Worm (Caenorhabditis elegans) whole organism, L2 larva: ENCODE measurements around the gene F59A6.10.

Experiments
- C34F6.9 ChIP-seq: fragments of 150-350 bp; optimal IDR thresholded peaks from 2 replicates; lab custom pipeline; 2014; ENCODE audit warnings: missing biosample characterization, missing genetic modification characterization
- F13H6.1 ChIP-seq: sonication (generic microtip); optimal IDR thresholded peaks from 2 replicates; lab custom pipeline; 2016; ENCODE audit warnings: missing genetic modification characterization, missing compliant biosample characterization
- Y55F3AM.14 ChIP-seq: fragments of 200-800 bp; sonication (Bioruptor generic); optimal IDR thresholded peaks from 2 replicates; lab custom pipeline; 2018; ENCODE audit warnings: mild to moderate bottlenecking, missing genetic modification characterization, missing compliant biosample characterization
- ZK546.5 ChIP-seq: sonication (generic microtip); optimal IDR thresholded peaks from 2 replicates; lab custom pipeline; 2017; ENCODE audit warnings: missing biosample characterization, missing genetic modification characterization
- alr-1 ChIP-seq: fragments of 150-350 bp; optimal IDR thresholded peaks from 2 replicates; lab custom pipeline; 2014; ENCODE audit warnings: missing biosample characterization, missing genetic modification characterization
- ama-1 ChIP-seq: fragments of 150-350 bp; optimal IDR thresholded peaks from 2 replicates; lab custom pipeline; 2018; ENCODE audit warnings: inconsistent platforms
- blmp-1 ChIP-seq: sonication (generic microtip); optimal IDR thresholded peaks from 2 replicates; lab custom pipeline; 2017; ENCODE audit warnings: missing genetic modification characterization, mild to moderate bottlenecking, missing compliant biosample characterization, antibody characterized with exemption, moderate library complexity; ENCODE audit not compliant: insufficient read depth
- ceh-16 ChIP-seq: fragments of 150-350 bp; optimal IDR thresholded peaks from 2 replicates; lab custom pipeline; 2014; ENCODE audit warnings: missing biosample characterization, missing genetic modification characterization
- crh-2 ChIP-seq: sonication (generic microtip); optimal IDR thresholded peaks from 2 replicates; lab custom pipeline; 2017; ENCODE audit warnings: missing biosample characterization, missing genetic modification characterization
- dmd-4 ChIP-seq: sonication (generic microtip); optimal IDR thresholded peaks from 2 replicates; lab custom pipeline; 2017; ENCODE audit warnings: missing biosample characterization, missing genetic modification characterization
- elt-1 ChIP-seq: fragments of 150-350 bp; optimal IDR thresholded peaks from 2 replicates; lab custom pipeline; 2014; ENCODE audit warnings: missing biosample characterization, missing genetic modification characterization
- elt-3 ChIP-seq: sonication (generic microtip); optimal IDR thresholded peaks from 2 replicates; lab custom pipeline; 2017; ENCODE audit warnings: missing biosample characterization, missing genetic modification characterization
- fos-1 ChIP-seq: fragments of 150-350 bp; optimal IDR thresholded peaks from 2 replicates; lab custom pipeline; 2014; ENCODE audit warnings: missing biosample characterization, missing genetic modification characterization
- gmeb-1 ChIP-seq: fragments of 150-350 bp; optimal IDR thresholded peaks from 2 replicates; lab custom pipeline; 2014; ENCODE audit warnings: missing biosample characterization, missing genetic modification characterization
- lin-13 ChIP-seq: fragments of 150-350 bp; optimal IDR thresholded peaks from 2 replicates; lab custom pipeline; 2014; ENCODE audit warnings: missing biosample characterization, missing genetic modification reagents, missing genetic modification characterization
- lin-39 ChIP-seq: fragments of 150-350 bp; optimal IDR thresholded peaks from 2 replicates; lab custom pipeline; 2014; ENCODE audit warnings: missing biosample characterization, missing genetic modification reagents, missing genetic modification characterization
- lsy-2 ChIP-seq, 2 experiments: fragments of 150-350 bp in 1 of 2; sonication (generic microtip) in 1 of 2; optimal IDR thresholded peaks; 2 replicates each; lab custom pipeline; 2014 to 2017; ENCODE audit warnings: missing biosample characterization in 2 of 2, missing genetic modification characterization in 2 of 2
- mbf-1 ChIP-seq: sonication (generic microtip); optimal IDR thresholded peaks from 2 replicates; lab custom pipeline; 2017; ENCODE audit warnings: missing biosample characterization, missing genetic modification characterization
- mdl-1 ChIP-seq, 2 experiments: fragments of 150-350 bp in 1 of 2; sonication (generic microtip) in 1 of 2; optimal IDR thresholded peaks; 2 replicates each; lab custom pipeline; 2017; ENCODE audit warnings: missing biosample characterization in 2 of 2, missing genetic modification characterization in 2 of 2
- nhr-11 ChIP-seq: fragments of 150-350 bp; optimal IDR thresholded peaks from 2 replicates; lab custom pipeline; 2014; ENCODE audit warnings: missing biosample characterization, missing genetic modification characterization
- nhr-12 ChIP-seq: fragments of 150-350 bp; optimal IDR thresholded peaks from 2 replicates; lab custom pipeline; 2014; ENCODE audit warnings: missing biosample characterization, missing genetic modification characterization
- nhr-129 ChIP-seq: fragments of 150-350 bp; optimal IDR thresholded peaks from 2 replicates; lab custom pipeline; 2014; ENCODE audit warnings: missing biosample characterization, missing genetic modification characterization
- nhr-21 ChIP-seq: fragments of 150-350 bp; optimal IDR thresholded peaks from 2 replicates; lab custom pipeline; 2014; ENCODE audit warnings: missing biosample characterization, missing genetic modification characterization
- nhr-25 ChIP-seq: fragments of 150-350 bp; sonication (generic microtip); optimal IDR thresholded peaks from 3 replicates; lab custom pipeline; 2014; ENCODE audit warnings: missing biosample characterization, missing genetic modification characterization
- nhr-6 ChIP-seq: fragments of 150-350 bp; optimal IDR thresholded peaks from 2 replicates; lab custom pipeline; 2014; ENCODE audit warnings: missing biosample characterization, missing genetic modification characterization
- nhr-77 ChIP-seq: fragments of 150-350 bp; optimal IDR thresholded peaks from 2 replicates; lab custom pipeline; 2014; ENCODE audit warnings: missing biosample characterization, missing genetic modification characterization
- peb-1 ChIP-seq: fragments of 150-350 bp; optimal IDR thresholded peaks from 2 replicates; lab custom pipeline; 2014; ENCODE audit warnings: missing biosample characterization, missing genetic modification characterization
- sem-4 ChIP-seq: fragments of 150-350 bp; optimal IDR thresholded peaks from 2 replicates; lab custom pipeline; 2014; ENCODE audit warnings: missing biosample characterization, missing genetic modification reagents, missing genetic modification characterization
- sma-3 ChIP-seq: sonication (generic microtip); optimal IDR thresholded peaks from 2 replicates; lab custom pipeline; 2016; ENCODE audit warnings: missing genetic modification reagents, missing genetic modification characterization, missing compliant biosample characterization
- sma-9 ChIP-seq, 2 experiments: fragments of 150-350 bp in 1 of 2; sonication (generic microtip) in 1 of 2; optimal IDR thresholded peaks; 2 replicates each; lab custom pipeline; 2014 to 2016; ENCODE audit warnings: missing genetic modification characterization in 2 of 2, mild to moderate bottlenecking in 1 of 2, missing biosample characterization in 1 of 2, missing compliant biosample characterization in 1 of 2, missing genetic modification reagents in 1 of 2, moderate library complexity in 1 of 2
- snpc-4 ChIP-seq: fragments of 150-350 bp; optimal IDR thresholded peaks from 2 replicates; lab custom pipeline; 2014; ENCODE audit warnings: missing biosample characterization, missing genetic modification characterization
- unc-55 ChIP-seq: fragments of 150-350 bp; sonication (generic microtip); optimal IDR thresholded peaks from 3 replicates; lab custom pipeline; 2014; ENCODE audit warnings: missing biosample characterization, missing genetic modification reagents, missing genetic modification characterization
- ztf-1 ChIP-seq: fragments of 200-800 bp; sonication (Bioruptor generic); conservative IDR thresholded peaks from 2 replicates; pipeline ENCODE4 v1.3.6; 2022; ENCODE audit warnings: missing genetic modification characterization, missing compliant biosample characterization
- ztf-4 ChIP-seq: fragments of 150-350 bp; optimal IDR thresholded peaks from 2 replicates; lab custom pipeline; 2014; ENCODE audit warnings: missing biosample characterization, missing genetic modification characterization

Gene F59A6.10

ce11 chrII:5018578-5018977 is 14.8 kb downstream of the F59A6.10 start:
- TF ChIP-seq nhr-6 (no peak), lsy-2 (tag; optimal IDR thresholded peaks at IDR 0.05; lab: Kevin White, UChicago) (no peak), unc-55 (GFP tag; lab: Kevin White, UChicago) (no peak), ceh-16 (tag; lab: Kevin White, UChicago) (no peak), ztf-4 (no peak), peb-1 (tag; lab: Kevin White, UChicago) (no peak), dmd-4 (tag; lab: Kevin White, UChicago) (no peak), sma-9 (GFP tag; optimal IDR thresholded peaks at IDR 0.05; lab: Kevin White, UChicago) (no peak), sma-9 (tag; optimal IDR thresholded peaks at IDR 0.05; lab: Kevin White, UChicago) (no peak), lin-13 (GFP tag; lab: Kevin White, UChicago) (no peak), sem-4 (tag; lab: Kevin White, UChicago) (no peak), Y55F3AM.14 (GFP tag; lab: Kevin White, UChicago) (no peak), snpc-4 (tag; lab: Kevin White, UChicago) (no peak), F13H6.1 (tag; lab: Kevin White, UChicago) (no peak)

- peak; percentile 34 for TF ChIP-seq sma-3 (GFP tag; lab: Kevin White, UChicago)
- TF ChIP-seq blmp-1 (tag; lab: Kevin White, UChicago), result peak; percentile 53
- TF ChIP-seq nhr-129 (tag; lab: Kevin White, UChicago), result peak; percentile 34
- peak; percentile 68 for TF ChIP-seq crh-2 (tag; lab: Kevin White, UChicago)
- peak; percentile 62 for TF ChIP-seq sma-9 (GFP tag; optimal IDR thresholded peaks at IDR 0.05; lab: Kevin White, UChicago)
- TF ChIP-seq sma-9 (tag; optimal IDR thresholded peaks at IDR 0.05; lab: Kevin White, UChicago), result no peak
- peak; percentile 79 for TF ChIP-seq fos-1 (tag; lab: Kevin White, UChicago)
- TF ChIP-seq nhr-12 (tag; lab: Kevin White, UChicago), result no peak
- TF ChIP-seq ama-1, result no peak
- TF ChIP-seq gmeb-1 (tag; lab: Kevin White, UChicago), result peak; percentile 9
- peak; percentile 14 for TF ChIP-seq sem-4 (tag; lab: Kevin White, UChicago)
- TF ChIP-seq nhr-25 (tag; lab: Kevin White, UChicago), result peak; percentile 67
- peak in 1 of 2 experiments; percentile 43 for TF ChIP-seq lsy-2 (tag; optimal IDR thresholded peaks at IDR 0.05; lab: Kevin White, UChicago)
- no peak for TF ChIP-seq alr-1
- TF ChIP-seq elt-1 (tag; lab: Kevin White, UChicago), result no peak
- no peak for TF ChIP-seq F13H6.1 (tag; lab: Kevin White, UChicago)
- no peak for TF ChIP-seq ceh-16 (tag; lab: Kevin White, UChicago)
- no peak for TF ChIP-seq elt-3
- no peak for TF ChIP-seq nhr-11 (tag; lab: Kevin White, UChicago)
- TF ChIP-seq lin-13 (GFP tag; lab: Kevin White, UChicago), result no peak
- TF ChIP-seq nhr-77 (tag; lab: Kevin White, UChicago), result no peak
- TF ChIP-seq nhr-21 (tag; lab: Kevin White, UChicago), result peak; percentile 54
- TF ChIP-seq ztf-1 (GFP tag; lab: Robert Waterston, UW), result no peak
These were observed 15.8 kb downstream of the F59A6.10 start for ce11 chrII:5019389-5020108.

- TF ChIP-seq nhr-129 (tag; lab: Kevin White, UChicago) (peak; percentile 65), C34F6.9 (tag; lab: Kevin White, UChicago) (peak; percentile 33), lin-39 (no peak), fos-1 (tag; lab: Kevin White, UChicago) (peak; percentile 47), dmd-4 (tag; lab: Kevin White, UChicago) (no peak), ztf-1 (GFP tag; lab: Robert Waterston, UW) (no peak), unc-55 (GFP tag; lab: Kevin White, UChicago) (no peak)
These were observed 16.8 kb downstream of the F59A6.10 start for ce11 chrII:5020513-5021081.

- TF ChIP-seq ZK546.5 (tag; lab: Kevin White, UChicago), result no peak
- TF ChIP-seq mdl-1 (tag; optimal IDR thresholded peaks at IDR 0.05; lab: Kevin White, UChicago), result no peak
- peak; percentile 39 for TF ChIP-seq blmp-1 (tag; lab: Kevin White, UChicago)
- TF ChIP-seq nhr-129 (tag; lab: Kevin White, UChicago), result no peak
- TF ChIP-seq mbf-1 (tag; lab: Kevin White, UChicago), result no peak
- TF ChIP-seq Y55F3AM.14 (GFP tag; lab: Kevin White, UChicago), result no peak
- no peak for TF ChIP-seq elt-3
- TF ChIP-seq fos-1 (tag; lab: Kevin White, UChicago), result no peak
- no peak for TF ChIP-seq nhr-77 (tag; lab: Kevin White, UChicago)
- TF ChIP-seq ceh-16 (tag; lab: Kevin White, UChicago), result no peak
- no peak for TF ChIP-seq sem-4 (tag; lab: Kevin White, UChicago)
- TF ChIP-seq nhr-25 (tag; lab: Kevin White, UChicago), result peak; percentile 60
- TF ChIP-seq dmd-4 (tag; lab: Kevin White, UChicago), result no peak
These were observed 17.8 kb downstream of the F59A6.10 start for ce11 chrII:5021518-5021917.
